Fruit fly (Drosophila melanogaster) whole organism, embryonic: Measurements from ENCODE around the gene CG2691.

Experiments used
- Abd-B ChIP-seq: fragments of 200-800 bp; sonication (Bioruptor generic); optimal IDR thresholded peaks from 2 replicates; lab custom pipeline; 2018; ENCODE audit warnings: missing biosample characterization, mild to moderate bottlenecking, missing genetic modification characterization, moderate library complexity
- Ada2b ChIP-seq: fragments of 200-800 bp; sonication (Bioruptor generic); IDR thresholded peaks from 2 replicates; pipeline ENCODE4 v1.3.6; 2022; ENCODE audit warnings: missing biosample characterization, missing genetic modification characterization
- CG12104 ChIP-seq: fragments of 200-800 bp; sonication (Bioruptor generic); optimal IDR thresholded peaks from 3 replicates; lab custom pipeline; 2016; ENCODE audit warnings: missing biosample characterization, missing genetic modification characterization
- CG14014 ChIP-seq: fragments of 200-800 bp; sonication (Bioruptor generic); IDR thresholded peaks from 2 replicates; pipeline ENCODE4 v1.3.6; 2022; ENCODE audit warnings: missing biosample characterization, missing genetic modification characterization
- CG15514 ChIP-seq: fragments of 200-800 bp; sonication (Bioruptor generic); optimal IDR thresholded peaks from 3 replicates; lab custom pipeline; 2017; ENCODE audit warnings: missing biosample characterization, missing genetic modification characterization, mild to moderate bottlenecking, moderate library complexity, missing genetic modification reagents
- CG16779 ChIP-seq: fragments of 200-800 bp; sonication (Bioruptor generic); IDR thresholded peaks from 2 replicates; pipeline ENCODE4 v1.3.6; 2022; ENCODE audit warnings: missing biosample characterization, missing genetic modification characterization
- CG17829 ChIP-seq: fragments of 200-800 bp; optimal IDR thresholded peaks from 2 replicates; lab custom pipeline; 2019; ENCODE audit warnings: missing biosample characterization, mild to moderate bottlenecking, missing genetic modification characterization, moderate library complexity
- CG1792 ChIP-seq: fragments of 200-800 bp; sonication (Bioruptor generic); optimal IDR thresholded peaks from 2 replicates; lab custom pipeline; 2016; ENCODE audit warnings: missing biosample characterization, missing genetic modification characterization
- CG18262 ChIP-seq: fragments of 200-800 bp; optimal IDR thresholded peaks from 3 replicates; lab custom pipeline; 2019; ENCODE audit warnings: missing biosample characterization, mild to moderate bottlenecking, missing genetic modification characterization, moderate library complexity
- CG18619 ChIP-seq: fragments of 200-800 bp; sonication (Bioruptor generic); optimal IDR thresholded peaks from 3 replicates; lab custom pipeline; 2017; ENCODE audit warnings: missing biosample characterization, mild to moderate bottlenecking, missing genetic modification characterization
- CG2116 ChIP-seq: fragments of 200-800 bp; sonication (Bioruptor generic); optimal IDR thresholded peaks from 3 replicates; lab custom pipeline; 2018; ENCODE audit warnings: missing biosample characterization, mild to moderate bottlenecking, missing genetic modification characterization
- CG2120 ChIP-seq: fragments of 200-800 bp; sonication (Bioruptor generic); optimal IDR thresholded peaks from 3 replicates; lab custom pipeline; 2016; ENCODE audit warnings: missing biosample characterization, missing genetic modification characterization
- CG2678 ChIP-seq: fragments of 200-800 bp; sonication (Bioruptor generic); optimal IDR thresholded peaks from 3 replicates; lab custom pipeline; 2019; ENCODE audit warnings: missing biosample characterization, mild to moderate bottlenecking, missing genetic modification characterization, moderate library complexity
- CG32767 ChIP-seq: fragments of 200-800 bp; sonication (Bioruptor generic); IDR thresholded peaks from 2 replicates; pipeline ENCODE4 v1.3.6; 2022; ENCODE audit warnings: missing biosample characterization, missing genetic modification characterization
- CG34224 ChIP-seq: fragments of 200-800 bp; sonication (Bioruptor generic); IDR thresholded peaks from 3 replicates; pipeline ENCODE4 v1.3.6; 2022; ENCODE audit warnings: missing biosample characterization, missing genetic modification characterization; ENCODE audit not compliant: partially characterized antibody
- CG3995 ChIP-seq: fragments of 200-800 bp; sonication (Bioruptor generic); optimal IDR thresholded peaks from 3 replicates; lab custom pipeline; 2016; ENCODE audit warnings: missing biosample characterization, missing genetic modification characterization
- CG4328 ChIP-seq: fragments of 200-800 bp; sonication (Bioruptor generic); optimal IDR thresholded peaks from 3 replicates; lab custom pipeline; 2017; ENCODE audit warnings: missing biosample characterization, missing genetic modification reagents, missing genetic modification characterization
- CG4360 ChIP-seq: fragments of 200-800 bp; sonication (Bioruptor generic); IDR thresholded peaks from 2 replicates; pipeline ENCODE4 v1.3.6; 2022; ENCODE audit warnings: missing biosample characterization, missing genetic modification characterization
- CG8089 ChIP-seq: fragments of 200-800 bp; sonication (Bioruptor generic); optimal IDR thresholded peaks from 3 replicates; lab custom pipeline; 2016; ENCODE audit warnings: missing biosample characterization, missing genetic modification characterization
- CrebB ChIP-seq: fragments of 200-800 bp; sonication (Bioruptor generic); optimal IDR thresholded peaks from 3 replicates; lab custom pipeline; 2018; ENCODE audit warnings: missing biosample characterization, mild to moderate bottlenecking, missing genetic modification characterization
- Dad ChIP-seq: fragments of 200-800 bp; sonication (Bioruptor generic); optimal IDR thresholded peaks from 3 replicates; lab custom pipeline; 2016; ENCODE audit warnings: missing biosample characterization, missing genetic modification characterization
- Dip3 ChIP-seq: fragments of 200-800 bp; sonication (Bioruptor generic); optimal IDR thresholded peaks from 3 replicates; lab custom pipeline; 2016; ENCODE audit warnings: missing biosample characterization, missing genetic modification characterization
- Doc2 ChIP-seq: fragments of 200-800 bp; sonication (Bioruptor generic); IDR thresholded peaks from 2 replicates; pipeline ENCODE4 v1.3.6; 2022; ENCODE audit warnings: missing biosample characterization, missing genetic modification characterization
- ERR ChIP-seq: fragments of 200-800 bp; sonication (Bioruptor generic); optimal IDR thresholded peaks from 2 replicates; lab custom pipeline; 2016; ENCODE audit warnings: missing biosample characterization, missing genetic modification characterization
- Hand ChIP-seq: fragments of 200-800 bp; sonication (Bioruptor generic); optimal IDR thresholded peaks from 2 replicates; lab custom pipeline; 2017; ENCODE audit warnings: mild to moderate bottlenecking, missing biosample characterization, missing genetic modification reagents, missing genetic modification characterization
- Hr39 ChIP-seq: fragments of >200 bp; optimal IDR thresholded peaks from 2 replicates; lab custom pipeline; 2017
- Lhr ChIP-seq: fragments of 200-800 bp; sonication (Bioruptor generic); optimal IDR thresholded peaks from 3 replicates; lab custom pipeline; 2017; ENCODE audit warnings: mild to moderate bottlenecking, missing biosample characterization, missing genetic modification reagents, missing genetic modification characterization
- MESR4 ChIP-seq: fragments of 200-800 bp; sonication (Bioruptor generic); optimal IDR thresholded peaks from 2 replicates; lab custom pipeline; 2018; ENCODE audit warnings: missing biosample characterization, mild to moderate bottlenecking, missing genetic modification characterization, moderate library complexity
- Mad ChIP-seq: fragments of 200-800 bp; sonication (Bioruptor generic); optimal IDR thresholded peaks from 2 replicates; lab custom pipeline; 2016; ENCODE audit warnings: missing biosample characterization, missing genetic modification characterization
- NFAT ChIP-seq: fragments of 200-800 bp; sonication (Bioruptor generic); IDR thresholded peaks from 2 replicates; pipeline ENCODE4 v1.3.6; 2022; ENCODE audit warnings: missing biosample characterization, missing genetic modification characterization
- Rx ChIP-seq: fragments of 200-800 bp; sonication (Bioruptor generic); IDR thresholded peaks from 2 replicates; pipeline ENCODE4 v1.3.6; 2022; ENCODE audit warnings: missing biosample characterization, missing genetic modification characterization
- Vsx1 ChIP-seq: fragments of 200-800 bp; sonication (Bioruptor generic); optimal IDR thresholded peaks from 2 replicates; lab custom pipeline; 2017; ENCODE audit warnings: missing biosample characterization, mild to moderate bottlenecking, missing genetic modification characterization, missing genetic modification reagents
- ci ChIP-seq: fragments of 200-800 bp; sonication (Bioruptor generic); IDR thresholded peaks from 3 replicates; pipeline ENCODE4 v1.3.6; 2022; ENCODE audit warnings: missing biosample characterization, missing genetic modification characterization
- corto ChIP-seq: fragments of 200-800 bp; sonication (Bioruptor generic); optimal IDR thresholded peaks from 2 replicates; lab custom pipeline; 2016; ENCODE audit warnings: missing biosample characterization, mild to moderate bottlenecking, missing genetic modification characterization, moderate library complexity
- dm ChIP-seq: fragments of 200-800 bp; sonication (Bioruptor generic); optimal IDR thresholded peaks from 3 replicates; lab custom pipeline; 2016; ENCODE audit warnings: missing biosample characterization, missing genetic modification characterization
- fd3F ChIP-seq: fragments of 200-800 bp; sonication (Bioruptor generic); optimal IDR thresholded peaks from 2 replicates; lab custom pipeline; 2018; ENCODE audit warnings: missing biosample characterization, mild to moderate bottlenecking, missing genetic modification characterization, moderate library complexity
- ftz-f1 ChIP-seq: fragments of 200-800 bp; sonication (Bioruptor generic); optimal IDR thresholded peaks from 2 replicates; lab custom pipeline; 2016; ENCODE audit warnings: missing biosample characterization, missing genetic modification characterization
- gfzf ChIP-seq: fragments of 200-800 bp; sonication (Bioruptor generic); optimal IDR thresholded peaks from 2 replicates; lab custom pipeline; 2016; ENCODE audit warnings: missing biosample characterization, mild to moderate bottlenecking, missing genetic modification characterization, moderate library complexity
- gro ChIP-seq: fragments of 200-800 bp; sonication (Bioruptor generic); optimal IDR thresholded peaks from 2 replicates; lab custom pipeline; 2016; ENCODE audit warnings: missing biosample characterization, missing genetic modification characterization
- knrl ChIP-seq: fragments of 200-800 bp; sonication (Bioruptor generic); IDR thresholded peaks from 3 replicates; pipeline ENCODE4 v1.3.6; 2022; ENCODE audit warnings: missing biosample characterization, missing genetic modification characterization; ENCODE audit not compliant: partially characterized antibody
- lbe ChIP-seq: fragments of 200-800 bp; sonication (Bioruptor generic); optimal IDR thresholded peaks from 2 replicates; lab custom pipeline; 2016; ENCODE audit warnings: missing biosample characterization, mild to moderate bottlenecking, missing genetic modification characterization
- p53 ChIP-seq: fragments of 200-800 bp; sonication (Bioruptor generic); optimal IDR thresholded peaks from 2 replicates; lab custom pipeline; 2016; ENCODE audit warnings: missing biosample characterization, missing genetic modification characterization
- phol ChIP-seq: fragments of 200-800 bp; sonication (Bioruptor generic); optimal IDR thresholded peaks from 3 replicates; lab custom pipeline; 2018; ENCODE audit warnings: missing biosample characterization, mild to moderate bottlenecking, missing genetic modification characterization, moderate library complexity
- prd ChIP-seq, 3 experiments: fragments of >200 bp in 2 of 3; fragments of 200-800 bp in 1 of 3; sonication (Bioruptor generic) in 1 of 3; optimal IDR thresholded peaks in 2 of 3; IDR thresholded peaks in 1 of 3; 2 replicates in 2 of 3; 3 replicates in 1 of 3; pipeline versions ENCODE4 v1.3.6 to Lab custom; 2017 to 2022; ENCODE audit warnings: missing biosample characterization in 1 of 3, missing genetic modification characterization in 1 of 3
- row ChIP-seq: fragments of 200-800 bp; sonication (Bioruptor generic); IDR thresholded peaks from 3 replicates; pipeline ENCODE4 v1.3.6; 2022; ENCODE audit warnings: missing biosample characterization, missing genetic modification characterization
- stwl ChIP-seq: fragments of 200-800 bp; sonication (Bioruptor generic); optimal IDR thresholded peaks from 3 replicates; lab custom pipeline; 2018; ENCODE audit warnings: missing biosample characterization, mild to moderate bottlenecking, missing genetic modification characterization, moderate library complexity
- tgo ChIP-seq: fragments of 200-800 bp; sonication (Bioruptor generic); IDR thresholded peaks from 3 replicates; pipeline ENCODE4 v1.3.6; 2022; ENCODE audit warnings: missing biosample characterization, missing genetic modification characterization
- twi ChIP-seq: fragments of 200-800 bp; optimal IDR thresholded peaks from 2 replicates; lab custom pipeline; 2019; ENCODE audit warnings: missing biosample characterization, mild to moderate bottlenecking, missing genetic modification characterization, moderate library complexity
- wek ChIP-seq: fragments of 200-800 bp; sonication (Bioruptor generic); optimal IDR thresholded peaks from 3 replicates; lab custom pipeline; 2018; ENCODE audit warnings: missing biosample characterization, mild to moderate bottlenecking, missing genetic modification characterization, moderate library complexity
- wor ChIP-seq: fragments of 200-800 bp; sonication (Bioruptor generic); IDR thresholded peaks from 2 replicates; pipeline ENCODE4 v1.3.6; 2022; ENCODE audit warnings: missing biosample characterization, missing genetic modification characterization
- yki ChIP-seq: fragments of >200 bp; optimal IDR thresholded peaks from 3 replicates; lab custom pipeline; 2018
- zfh2 ChIP-seq: fragments of 200-800 bp; sonication (Bioruptor generic); optimal IDR thresholded peaks from 2 replicates; lab custom pipeline; 2016; ENCODE audit warnings: missing biosample characterization, missing genetic modification characterization

Gene CG2691

dm6 chrX:13605942-13606491 lies 18.2 kb downstream of the CG2691 start (continued):
- no peak for TF ChIP-seq ftz-f1 (GFP tag; lab: Kevin White, UChicago)
- TF ChIP-seq prd (optimal IDR thresholded peaks at IDR 0.05; lab: Kevin White, UChicago): no peak
- TF ChIP-seq prd (GFP tag; IDR thresholded peaks at IDR 0.05; lab: Robert Waterston, UW): no peak
- peak; percentile 67 for TF ChIP-seq CG15514
- no peak for TF ChIP-seq wek (GFP tag; lab: Kevin White, UChicago)
- TF ChIP-seq p53: no peak
- TF ChIP-seq gfzf (GFP tag; lab: Kevin White, UChicago): peak; percentile 45
- peak; percentile 87 for TF ChIP-seq CG3995 (GFP tag; lab: Kevin White, UChicago)
- TF ChIP-seq stwl: peak; percentile 56
- no peak for TF ChIP-seq Hr39
- TF ChIP-seq Vsx1: no peak
- no peak for TF ChIP-seq CG32767 (GFP tag; lab: Robert Waterston, UW)
- no peak for TF ChIP-seq CG16779 (GFP tag; lab: Robert Waterston, UW)
- TF ChIP-seq CG4360: no peak
- TF ChIP-seq CG4328 (GFP tag; lab: Kevin White, UChicago): no peak
- no peak for TF ChIP-seq Ada2b (GFP tag; lab: Robert Waterston, UW)
- no peak for TF ChIP-seq Lhr (GFP tag; lab: Kevin White, UChicago)
- TF ChIP-seq CG8089 (GFP tag; lab: Kevin White, UChicago): no peak
- peak; percentile 69 for TF ChIP-seq MESR4 (GFP tag; lab: Kevin White, UChicago)
- TF ChIP-seq NFAT (GFP tag; lab: Robert Waterston, UW): no peak
- TF ChIP-seq lbe (GFP tag; lab: Kevin White, UChicago): no peak
- TF ChIP-seq Dip3: no peak
- no peak for TF ChIP-seq CG12104 (GFP tag; lab: Kevin White, UChicago)
- no peak for TF ChIP-seq Rx
- TF ChIP-seq gro (GFP tag; lab: Kevin White, UChicago): no peak
- TF ChIP-seq corto (GFP tag; lab: Kevin White, UChicago): no peak
- TF ChIP-seq dm (GFP tag; lab: Kevin White, UChicago): no peak
- TF ChIP-seq CG14014 (GFP tag; lab: Robert Waterston, UW): no peak
- TF ChIP-seq CG18619 (GFP tag; lab: Kevin White, UChicago): no peak
- TF ChIP-seq ERR (GFP tag; lab: Kevin White, UChicago): no peak
- peak; percentile 97 for TF ChIP-seq CG2116
- no peak for TF ChIP-seq twi (tag; lab: Kevin White, UChicago)
- no peak for TF ChIP-seq tgo (GFP tag; lab: Robert Waterston, UW)
- no peak for TF ChIP-seq Dad (GFP tag; lab: Kevin White, UChicago)
- no peak for TF ChIP-seq yki (lab: Kevin White, UChicago)
- peak; percentile 75 for TF ChIP-seq CG34224
- no peak for TF ChIP-seq Doc2 (GFP tag; lab: Robert Waterston, UW)
- no peak for TF ChIP-seq CG2120 (GFP tag; lab: Kevin White, UChicago)
- TF ChIP-seq fd3F (GFP tag; lab: Kevin White, UChicago): no peak
- no peak for TF ChIP-seq Mad
- no peak for TF ChIP-seq phol (tag; lab: Kevin White, UChicago)
- no peak for TF ChIP-seq wor (GFP tag; lab: Robert Waterston, UW)
- no peak for TF ChIP-seq zfh2 (GFP tag; lab: Kevin White, UChicago)
- TF ChIP-seq CG1792 (GFP tag; lab: Kevin White, UChicago): no peak
- TF ChIP-seq knrl: peak; percentile 56; the same call in 2 of the 3 replicates
- no peak for TF ChIP-seq row (GFP tag; lab: Robert Waterston, UW)
- TF ChIP-seq Abd-B (GFP tag; lab: Kevin White, UChicago): no peak
- no peak for TF ChIP-seq CG2678 (tag; lab: Kevin White, UChicago)
- no peak for TF ChIP-seq CrebB
- no peak for TF ChIP-seq CG17829 (tag; lab: Kevin White, UChicago)
- TF ChIP-seq CG18262 (tag; lab: Kevin White, UChicago): no peak
- no peak for TF ChIP-seq Hand (GFP tag; lab: Kevin White, UChicago)
- TF ChIP-seq ci (GFP tag; lab: Robert Waterston, UW): no peak
